Fruit fly (Drosophila melanogaster) whole organism, wandering third instar larva: ENCODE results near the gene 4E-T.

Source experiments
- Dif ChIP-seq: fragments of 200-275, 200-300 bp; sonication (Bioruptor generic); optimal IDR thresholded peaks from 2 replicates; lab custom pipeline; 2018; ENCODE audit warnings: missing biosample characterization, missing genetic modification characterization; ENCODE audit not compliant: partially characterized antibody
- Jra ChIP-seq: sonication (Bioruptor generic); optimal IDR thresholded peaks from 2 replicates; lab custom pipeline; 2016; ENCODE audit warnings: missing biosample characterization, missing genetic modification characterization
- N ChIP-seq: fragments of >200 bp; optimal IDR thresholded peaks from 2 replicates; lab custom pipeline; 2018; ENCODE audit warnings: missing biosample characterization, missing external identifiers, missing genetic modification characterization
- br ChIP-seq: fragments of 200-800 bp; sonication (Bioruptor generic); optimal IDR thresholded peaks from 2 replicates; lab custom pipeline; 2016; ENCODE audit warnings: missing biosample characterization, missing genetic modification characterization
- brk ChIP-seq: fragments of 200-800 bp; sonication (Bioruptor generic); optimal IDR thresholded peaks from 2 replicates; lab custom pipeline; 2016; ENCODE audit warnings: missing biosample characterization, mild to moderate bottlenecking, missing genetic modification characterization
- dl ChIP-seq, 2 experiments: fragments of 175-275, 200-275 bp in 1 of 2; fragments of 200-275 bp in 1 of 2; sonication (Bioruptor generic); optimal IDR thresholded peaks; lab custom pipeline; 2018; ENCODE audit warnings: mild to moderate bottlenecking in 2 of 2, missing biosample characterization in 2 of 2, missing genetic modification characterization in 2 of 2, moderate library complexity in 2 of 2; ENCODE audit not compliant: partially characterized antibody in 2 of 2, insufficient read depth in 1 of 2
- fru ChIP-seq: fragments of 200-800 bp; sonication (Bioruptor generic); optimal IDR thresholded peaks from 3 replicates; lab custom pipeline; 2016; ENCODE audit warnings: missing biosample characterization, mild to moderate bottlenecking, missing genetic modification characterization
- h ChIP-seq: fragments of 200-800 bp; sonication (Bioruptor generic); optimal IDR thresholded peaks from 3 replicates; lab custom pipeline; 2016; ENCODE audit warnings: missing biosample characterization, mild to moderate bottlenecking, missing genetic modification characterization
- jim ChIP-seq: fragments of 175-275, 200-325 bp; sonication (Bioruptor generic); optimal IDR thresholded peaks from 2 replicates; lab custom pipeline; 2016; ENCODE audit warnings: missing biosample characterization, mild to moderate bottlenecking, missing genetic modification characterization
- pan ChIP-seq: fragments of >200 bp; optimal IDR thresholded peaks from 2 replicates; lab custom pipeline; 2017
- psq ChIP-seq: fragments of 200-800 bp; sonication (Bioruptor generic); optimal IDR thresholded peaks from 3 replicates; lab custom pipeline; 2017; ENCODE audit warnings: missing biosample characterization, mild to moderate bottlenecking, missing genetic modification characterization, moderate library complexity

DNA sequence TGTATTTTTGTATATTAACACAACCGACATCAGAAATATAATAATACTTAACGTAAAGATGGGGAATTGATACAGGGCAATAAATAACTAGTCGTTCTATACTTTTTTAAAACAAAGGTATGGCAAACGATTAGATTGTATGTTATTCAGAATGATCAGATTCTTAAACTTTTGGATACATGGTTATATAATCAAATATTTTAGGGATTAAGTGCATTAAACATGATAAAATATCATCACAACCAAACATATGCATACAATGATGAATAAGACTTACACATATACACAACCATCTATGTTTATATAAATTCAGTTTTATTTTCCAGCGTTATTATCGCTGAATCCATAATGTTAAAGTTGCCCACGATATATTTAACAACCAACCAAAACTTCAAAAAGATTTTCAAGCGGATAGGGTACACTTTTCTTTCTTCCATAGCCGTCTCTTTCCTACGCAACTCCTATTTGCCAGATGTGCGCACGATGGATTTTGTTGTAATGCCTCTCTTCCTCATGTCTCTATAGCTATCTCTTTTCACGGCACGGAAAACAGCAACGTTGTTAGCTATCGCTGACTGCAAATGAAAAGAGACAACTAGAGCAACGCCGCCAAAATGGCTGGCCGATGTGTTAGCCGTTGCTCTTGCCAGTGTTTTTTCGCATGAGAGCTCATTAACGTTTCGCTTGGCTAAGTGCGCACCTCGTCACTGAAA is 31.0 kb upstream of the 4E-T start, which contains the start of gene toy:
- TF ChIP-seq br (GFP tag; lab: Kevin White, UChicago) (no peak), h (no peak), psq (GFP tag; lab: Kevin White, UChicago) (no peak), fru (GFP tag; lab: Kevin White, UChicago) (no peak), Jra (GFP tag; lab: Kevin White, UChicago) (no peak), dl (GFP tag; optimal IDR thresholded peaks at IDR 0.05; lab: Kevin White, UChicago; ENCODE audit: insufficient read depth in 1 of 2, partially characterized antibody in 2 of 2) (no peak), brk (GFP tag; lab: Kevin White, UChicago) (no peak), pan (lab: Kevin White, UChicago) (no peak), jim (GFP tag; lab: Kevin White, UChicago) (no peak), Dif (GFP tag; lab: Kevin White, UChicago) (peak; percentile 42), N (GFP tag; lab: Kevin White, UChicago) (no peak)
